Worm (Caenorhabditis elegans) whole organism, young adult: Measurements from ENCODE around the gene W04B5.6.

Source experiments
- B0035.1 ChIP-seq: sonication (generic microtip); optimal IDR thresholded peaks from 2 replicates; lab custom pipeline; 2016; ENCODE audit warnings: missing genetic modification characterization, mild to moderate bottlenecking, missing compliant biosample characterization, missing genotype, missing genetic modification reagents
- B0336.3 ChIP-seq: fragments of 200-800 bp; sonication (Bioruptor generic); IDR thresholded peaks from 2 replicates; pipeline ENCODE4 v1.3.6; 2022; ENCODE audit warnings: missing genetic modification characterization, missing compliant biosample characterization
- F10E7.11 ChIP-seq: sonication (generic microtip); optimal IDR thresholded peaks from 2 replicates; lab custom pipeline; 2017; ENCODE audit warnings: mild to moderate bottlenecking, missing genetic modification characterization, moderate library complexity, missing compliant biosample characterization
- F22D6.2 ChIP-seq: sonication (generic microtip); optimal IDR thresholded peaks from 2 replicates; lab custom pipeline; 2016; ENCODE audit warnings: mild to moderate bottlenecking, missing genetic modification characterization, missing compliant biosample characterization
- F23B12.7 ChIP-seq: sonication (generic microtip); optimal IDR thresholded peaks from 2 replicates; lab custom pipeline; 2017; ENCODE audit warnings: missing genetic modification characterization, mild to moderate bottlenecking, missing compliant biosample characterization, antibody characterized with exemption, moderate library complexity; ENCODE audit not compliant: insufficient read depth
- F39B2.1 ChIP-seq: fragments of 200-800 bp; sonication (Bioruptor generic); IDR thresholded peaks from 2 replicates; pipeline ENCODE4 v1.3.6; 2022; ENCODE audit warnings: missing genetic modification reagents, missing genetic modification characterization, missing compliant biosample characterization
- F57A8.1 ChIP-seq: fragments of 200-800 bp; sonication (Bioruptor generic); optimal IDR thresholded peaks from 2 replicates; lab custom pipeline; 2018; ENCODE audit warnings: mild to moderate bottlenecking, missing genetic modification characterization, moderate library complexity, missing compliant biosample characterization
- T07F8.4 ChIP-seq: sonication (generic microtip); optimal IDR thresholded peaks from 2 replicates; lab custom pipeline; 2016; ENCODE audit warnings: mild to moderate bottlenecking, missing genetic modification characterization, moderate library complexity, missing compliant biosample characterization
- T26A5.8 ChIP-seq: sonication (generic microtip); optimal IDR thresholded peaks from 2 replicates; lab custom pipeline; 2016; ENCODE audit warnings: missing genetic modification characterization, missing compliant biosample characterization
- Y53F4B.3 ChIP-seq: fragments of 200-800 bp; sonication (Bioruptor generic); IDR thresholded peaks from 2 replicates; pipeline ENCODE4 v1.3.6; 2022; ENCODE audit warnings: missing genetic modification reagents, missing genetic modification characterization, missing compliant biosample characterization
- ZK185.1 ChIP-seq: sonication (generic microtip); optimal IDR thresholded peaks from 2 replicates; lab custom pipeline; 2016; ENCODE audit warnings: mild to moderate bottlenecking, missing genetic modification characterization, missing compliant biosample characterization; ENCODE audit not compliant: poor library complexity, severe bottlenecking
- aptf-3 ChIP-seq: fragments of 200-800 bp; sonication (Bioruptor generic); IDR thresholded peaks from 2 replicates; pipeline ENCODE4 v1.3.6; 2022; ENCODE audit warnings: missing genetic modification characterization, missing compliant biosample characterization
- attf-3 ChIP-seq: fragments of 200-800 bp; sonication (Bioruptor generic); conservative IDR thresholded peaks from 2 replicates; pipeline ENCODE4 v1.3.6; 2022; ENCODE audit warnings: missing genetic modification reagents, missing genetic modification characterization, missing compliant biosample characterization
- attf-6 ChIP-seq: fragments of 200-800 bp; sonication (Bioruptor generic); IDR thresholded peaks from 2 replicates; pipeline ENCODE4 v1.3.6; 2022; ENCODE audit warnings: missing genetic modification reagents, missing genetic modification characterization, missing compliant biosample characterization
- bed-1 ChIP-seq: fragments of 200-800 bp; sonication (Bioruptor generic); IDR thresholded peaks from 2 replicates; pipeline ENCODE4 v1.3.6; 2022; ENCODE audit warnings: missing genetic modification reagents, missing genetic modification characterization, missing compliant biosample characterization
- bed-2 ChIP-seq: fragments of 200-800 bp; sonication (Bioruptor generic); IDR thresholded peaks from 2 replicates; pipeline ENCODE4 v1.3.6; 2022; ENCODE audit warnings: missing genetic modification reagents, missing genetic modification characterization, missing compliant biosample characterization
- cebp-2 ChIP-seq: fragments of 200-800 bp; sonication (Bioruptor generic); IDR thresholded peaks from 2 replicates; pipeline ENCODE4 v1.3.6; 2022; ENCODE audit warnings: missing genetic modification characterization, missing compliant biosample characterization
- ceh-100 ChIP-seq: fragments of 200-800 bp; sonication (Bioruptor generic); IDR thresholded peaks from 2 replicates; pipeline ENCODE4 v1.3.6; 2022; ENCODE audit warnings: missing genetic modification reagents, missing genetic modification characterization, missing compliant biosample characterization
- ceh-79 ChIP-seq: sonication (generic microtip); optimal IDR thresholded peaks from 2 replicates; lab custom pipeline; 2017; ENCODE audit warnings: mild to moderate bottlenecking, missing genetic modification characterization, missing compliant biosample characterization
- dpl-1 ChIP-seq: fragments of 150-350 bp; optimal IDR thresholded peaks from 2 replicates; lab custom pipeline; 2014; ENCODE audit warnings: missing biosample characterization, missing genetic modification reagents, missing genetic modification characterization
- efl-1 ChIP-seq: fragments of 150-350 bp; optimal IDR thresholded peaks from 2 replicates; lab custom pipeline; 2014; ENCODE audit warnings: missing biosample characterization, missing genetic modification reagents, missing genetic modification characterization
- egl-44 ChIP-seq: fragments of 200-800 bp; sonication (Bioruptor generic); IDR thresholded peaks from 2 replicates; pipeline ENCODE4 v1.3.6; 2022; ENCODE audit warnings: missing genetic modification reagents, missing genetic modification characterization, missing compliant biosample characterization
- ekl-4 ChIP-seq: fragments of 200-800 bp; sonication (Bioruptor generic); IDR thresholded peaks from 2 replicates; pipeline ENCODE4 v1.3.6; 2022; ENCODE audit warnings: missing genetic modification reagents, missing genetic modification characterization, missing compliant biosample characterization
- ets-4 ChIP-seq: fragments of 200-800 bp; sonication (Bioruptor generic); optimal IDR thresholded peaks from 2 replicates; lab custom pipeline; 2018; ENCODE audit warnings: mild to moderate bottlenecking, missing genetic modification characterization, missing compliant biosample characterization
- gei-17 ChIP-seq: fragments of 200-800 bp; sonication (Bioruptor generic); optimal IDR thresholded peaks from 2 replicates; lab custom pipeline; 2018; ENCODE audit warnings: mild to moderate bottlenecking, missing genetic modification characterization, missing compliant biosample characterization
- him-1 ChIP-seq: sonication (generic microtip); optimal IDR thresholded peaks from 2 replicates; lab custom pipeline; 2016; ENCODE audit warnings: missing genotype, missing genetic modification reagents, missing genetic modification characterization, missing compliant biosample characterization
- hmg-20 ChIP-seq: fragments of 200-800 bp; sonication (Bioruptor generic); IDR thresholded peaks from 2 replicates; pipeline ENCODE4 v1.3.6; 2022; ENCODE audit warnings: missing genetic modification reagents, missing genetic modification characterization, missing compliant biosample characterization
- hrde-1 ChIP-seq: sonication (generic microtip); optimal IDR thresholded peaks from 2 replicates; lab custom pipeline; 2016; ENCODE audit warnings: missing genetic modification characterization, mild to moderate bottlenecking, missing compliant biosample characterization, moderate library complexity, missing genotype, missing genetic modification reagents, borderline replicate concordance
- let-607 ChIP-seq, 2 experiments: fragments of 200-800 bp in 1 of 2; sonication (Bioruptor generic) in 1 of 2; sonication (generic microtip) in 1 of 2; optimal IDR thresholded peaks; 2 replicates each; lab custom pipeline; 2016 to 2018; ENCODE audit warnings: mild to moderate bottlenecking in 2 of 2, missing compliant biosample characterization in 2 of 2, missing genetic modification characterization in 2 of 2, moderate library complexity in 2 of 2, missing genotype in 1 of 2
- lin-54 ChIP-seq: fragments of 200-800 bp; sonication (Bioruptor generic); optimal IDR thresholded peaks from 2 replicates; lab custom pipeline; 2018; ENCODE audit warnings: mild to moderate bottlenecking, missing genetic modification characterization, missing compliant biosample characterization
- madf-10 ChIP-seq: sonication (generic microtip); optimal IDR thresholded peaks from 2 replicates; lab custom pipeline; 2016; ENCODE audit warnings: mild to moderate bottlenecking, missing genetic modification characterization, missing compliant biosample characterization
- madf-6 ChIP-seq: fragments of 200-800 bp; sonication (Bioruptor generic); IDR thresholded peaks from 2 replicates; pipeline ENCODE4 v1.3.6; 2022; ENCODE audit warnings: missing genetic modification reagents, missing genetic modification characterization, missing compliant biosample characterization
- mcd-1 ChIP-seq: fragments of 200-800 bp; sonication (Bioruptor generic); IDR thresholded peaks from 2 replicates; pipeline ENCODE4 v1.3.6; 2022; ENCODE audit warnings: missing genetic modification reagents, missing genetic modification characterization, missing compliant biosample characterization
- mes-4 ChIP-seq: sonication (generic microtip); optimal IDR thresholded peaks from 2 replicates; lab custom pipeline; 2016; ENCODE audit warnings: missing genotype, missing genetic modification characterization, missing compliant biosample characterization
- nhr-179 ChIP-seq: sonication (generic microtip); optimal IDR thresholded peaks from 2 replicates; lab custom pipeline; 2016; ENCODE audit warnings: mild to moderate bottlenecking, missing genetic modification characterization, missing compliant biosample characterization
- pha-4 ChIP-seq: fragments of 150-350 bp; sonication (generic microtip); optimal IDR thresholded peaks from 2 replicates; lab custom pipeline; 2014; ENCODE audit warnings: missing biosample characterization, missing genetic modification reagents, missing genetic modification characterization
- sea-2 ChIP-seq: fragments of 200-800 bp; sonication (Bioruptor generic); IDR thresholded peaks from 2 replicates; pipeline ENCODE4 v1.3.6; 2022; ENCODE audit warnings: missing genetic modification characterization, missing compliant biosample characterization
- somi-1 ChIP-seq: fragments of 200-800 bp; sonication (Bioruptor generic); optimal IDR thresholded peaks from 2 replicates; lab custom pipeline; 2018; ENCODE audit warnings: mild to moderate bottlenecking, missing genetic modification characterization, missing compliant biosample characterization
- sptf-2 ChIP-seq: fragments of 200-800 bp; sonication (Bioruptor generic); optimal IDR thresholded peaks from 2 replicates; lab custom pipeline; 2018; ENCODE audit warnings: mild to moderate bottlenecking, missing genetic modification characterization, missing compliant biosample characterization
- tbx-9 ChIP-seq: sonication (generic microtip); optimal IDR thresholded peaks from 2 replicates; lab custom pipeline; 2016; ENCODE audit warnings: borderline replicate concordance, missing genetic modification characterization, inconsistent platforms, missing compliant biosample characterization
- tlf-1 ChIP-seq: fragments of 200-800 bp; sonication (Bioruptor generic); optimal IDR thresholded peaks from 2 replicates; lab custom pipeline; 2018; ENCODE audit warnings: mild to moderate bottlenecking, missing genetic modification characterization, missing compliant biosample characterization
- zfh-2 ChIP-seq: fragments of 200-800 bp; sonication (Bioruptor generic); conservative IDR thresholded peaks from 2 replicates; pipeline ENCODE4 v1.3.6; 2022; ENCODE audit warnings: missing genetic modification reagents, missing genetic modification characterization, missing compliant biosample characterization
- zim-3 ChIP-seq: sonication (generic microtip); optimal IDR thresholded peaks from 2 replicates; lab custom pipeline; 2017; ENCODE audit warnings: mild to moderate bottlenecking, missing genetic modification characterization, moderate library complexity, missing compliant biosample characterization
- ztf-25 ChIP-seq: fragments of 200-800 bp; sonication (Bioruptor generic); IDR thresholded peaks from 2 replicates; pipeline ENCODE4 v1.3.6; 2022; ENCODE audit warnings: missing genetic modification reagents, missing genetic modification characterization, missing compliant biosample characterization
- ztf-26 ChIP-seq: sonication (generic microtip); optimal IDR thresholded peaks from 2 replicates; lab custom pipeline; 2017; ENCODE audit warnings: missing genetic modification characterization, missing compliant biosample characterization

The W04B5.6 gene

ce11 chrIII:2477303-2477702 is 42.0 kb upstream of the W04B5.6 start:
- no peak for TF ChIP-seq Y53F4B.3
- peak; percentile 62 for TF ChIP-seq mcd-1
- no peak for TF ChIP-seq attf-6

DNA sequence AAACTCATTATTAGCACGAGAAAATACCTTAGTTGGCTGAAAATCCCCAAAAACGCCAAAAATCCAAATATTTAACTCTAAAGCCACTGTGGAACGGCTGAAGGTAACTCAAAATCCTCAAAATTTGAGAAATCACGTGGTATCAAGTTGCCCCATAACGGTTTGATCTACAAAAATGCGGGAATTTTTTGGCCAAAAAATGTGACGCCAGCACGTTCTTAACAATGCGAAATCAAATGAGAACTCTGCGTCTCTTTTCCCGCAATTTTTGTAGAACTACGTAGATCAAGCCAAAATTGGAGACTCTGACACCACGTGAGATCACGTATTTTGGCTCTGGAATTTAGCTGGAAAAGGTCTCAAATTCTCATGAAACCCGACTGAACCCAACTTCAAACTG is 39.5 kb upstream of the W04B5.6 start:
- peak; percentile 56; the same call in 1 of the 2 replicates for TF ChIP-seq madf-6 (GFP tag; lab: Robert Waterston, UW)
- peak; percentile 18 for TF ChIP-seq efl-1 (GFP tag; lab: Kevin White, UChicago)
- TF ChIP-seq pha-4 (tag; lab: Kevin White, UChicago), result no peak

DNA sequence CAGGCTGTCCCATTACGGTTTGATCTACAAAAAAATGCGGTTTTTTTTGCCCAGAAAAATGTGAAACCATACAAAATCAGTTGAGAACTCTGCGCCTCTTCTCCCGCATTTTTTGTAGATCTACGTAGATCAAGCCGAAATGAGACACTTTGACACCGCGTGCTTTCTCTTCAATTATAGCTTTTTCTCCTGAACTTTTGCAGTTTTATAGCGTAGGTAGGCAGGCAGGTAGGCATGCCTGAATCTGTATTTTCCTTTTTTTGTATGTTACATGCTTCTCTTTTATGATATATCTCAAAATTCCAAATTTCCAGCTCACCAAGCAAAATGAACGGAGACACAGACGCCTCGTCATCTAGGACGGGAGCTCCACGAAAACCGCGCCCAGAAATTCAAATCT is 38.3 kb upstream of the W04B5.6 start, which contains the start of gene smg-6:
smg-6 (plus strand) TSS at position 301 of the 400 bp plus-strand sequence.
- TF ChIP-seq zfh-2 (no peak), ZK185.1 (tag; lab: Kevin White, UChicago) (no peak), hmg-20 (GFP tag; lab: Robert Waterston, UW) (no peak), somi-1 (no peak), T07F8.4 (tag; lab: Kevin White, UChicago) (no peak), tbx-9 (tag; lab: Kevin White, UChicago) (no peak), F22D6.2 (tag; lab: Kevin White, UChicago) (no peak), madf-10 (tag; lab: Kevin White, UChicago) (no peak), let-607 (tag; optimal IDR thresholded peaks at IDR 0.05; lab: Kevin White, UChicago) (no peak), bed-1 (GFP tag; lab: Robert Waterston, UW) (no peak), madf-6 (GFP tag; lab: Robert Waterston, UW) (no peak)

DNA sequence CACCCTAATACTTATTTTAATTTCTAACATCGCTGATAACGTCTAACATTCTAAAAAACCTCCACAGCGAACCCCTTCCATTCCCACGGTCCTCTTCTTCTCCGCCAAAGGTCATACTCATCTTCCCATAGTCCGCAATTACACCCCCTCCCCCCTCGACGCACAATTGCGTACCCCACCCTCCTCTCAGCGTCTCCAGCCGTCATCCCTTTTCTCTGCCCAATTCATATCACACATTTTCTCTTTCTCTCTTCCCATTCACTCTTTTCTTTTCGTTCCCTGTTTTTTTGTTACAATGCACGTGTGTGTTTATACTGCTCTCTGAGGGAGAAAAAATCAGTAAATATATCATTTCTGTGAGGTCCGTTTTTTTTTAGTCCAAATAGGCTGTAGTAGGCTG is 36.6 kb upstream of the W04B5.6 start:
- no peak for TF ChIP-seq cebp-2
- no peak for TF ChIP-seq F39B2.1 (GFP tag; lab: Robert Waterston, UW)
- no peak for TF ChIP-seq hrde-1 (tag; lab: Kevin White, UChicago)
- no peak for TF ChIP-seq aptf-3
- no peak for TF ChIP-seq ztf-26 (tag; lab: Kevin White, UChicago)
- TF ChIP-seq lin-54 (GFP tag; lab: Kevin White, UChicago), result no peak
- TF ChIP-seq ceh-79 (tag; lab: Kevin White, UChicago), result no peak
- TF ChIP-seq zfh-2, result peak; percentile 64
- TF ChIP-seq nhr-179 (tag; lab: Kevin White, UChicago), result no peak
- no peak for TF ChIP-seq tlf-1
- TF ChIP-seq bed-2 (GFP tag; lab: Robert Waterston, UW), result no peak
- TF ChIP-seq ztf-25 (GFP tag; lab: Robert Waterston, UW), result no peak
- no peak for TF ChIP-seq ets-4 (GFP tag; lab: Kevin White, UChicago)
- no peak for TF ChIP-seq him-1 (tag; lab: Kevin White, UChicago)
- no peak for TF ChIP-seq ekl-4 (GFP tag; lab: Robert Waterston, UW)
- TF ChIP-seq F57A8.1 (GFP tag; lab: Kevin White, UChicago), result no peak
- TF ChIP-seq T26A5.8 (tag; lab: Kevin White, UChicago), result no peak
- no peak for TF ChIP-seq egl-44 (GFP tag; lab: Robert Waterston, UW)
- TF ChIP-seq F10E7.11, result no peak
- TF ChIP-seq madf-6 (GFP tag; lab: Robert Waterston, UW), result no peak
- TF ChIP-seq zim-3 (tag; lab: Kevin White, UChicago), result no peak
- TF ChIP-seq sea-2 (GFP tag; lab: Robert Waterston, UW), result no peak
- no peak for TF ChIP-seq attf-6
- no peak for TF ChIP-seq attf-3 (GFP tag; lab: Robert Waterston, UW)
- no peak for TF ChIP-seq dpl-1
- no peak for TF ChIP-seq ceh-100
- no peak for TF ChIP-seq gei-17 (GFP tag; lab: Kevin White, UChicago)
- TF ChIP-seq sptf-2 (GFP tag; lab: Kevin White, UChicago), result no peak
- no peak for TF ChIP-seq mes-4
- TF ChIP-seq B0035.1 (tag; lab: Kevin White, UChicago), result no peak
- TF ChIP-seq B0336.3, result no peak
- TF ChIP-seq F23B12.7 (tag; lab: Kevin White, UChicago), result peak; percentile 11
